Fruit fly (Drosophila melanogaster) whole organism, embryonic: Measurements from ENCODE around the gene Eig71Ek.
A peak's percentile ranks its signal among the peaks of the same experiment; 100 is the strongest.

Experiments
- BtbVII ChIP-seq: fragments of 200-800 bp; sonication (Bioruptor generic); optimal IDR thresholded peaks from 3 replicates; lab custom pipeline; 2017; ENCODE audit warnings: missing biosample characterization, mild to moderate bottlenecking, missing genetic modification characterization
- CG10959 ChIP-seq: fragments of 200-800 bp; sonication (Bioruptor generic); IDR thresholded peaks from 2 replicates; pipeline ENCODE4 v1.3.6; 2022; ENCODE audit warnings: missing biosample characterization, missing genetic modification characterization
- CG10979 ChIP-seq: fragments of 200-800 bp; sonication (Bioruptor generic); optimal IDR thresholded peaks from 2 replicates; lab custom pipeline; 2018; ENCODE audit warnings: missing biosample characterization, mild to moderate bottlenecking, missing genetic modification characterization, moderate library complexity
- CG14710 ChIP-seq: fragments of 200-800 bp; sonication (Bioruptor generic); optimal IDR thresholded peaks from 3 replicates; lab custom pipeline; 2019; ENCODE audit warnings: missing biosample characterization, mild to moderate bottlenecking, missing genetic modification characterization, moderate library complexity
- CG15011 ChIP-seq: fragments of 200-800 bp; sonication (Bioruptor generic); optimal IDR thresholded peaks from 3 replicates; lab custom pipeline; 2018; ENCODE audit warnings: missing biosample characterization, mild to moderate bottlenecking, missing genetic modification characterization
- CG15479 ChIP-seq: fragments of 200-800 bp; sonication (Bioruptor generic); optimal IDR thresholded peaks from 3 replicates; lab custom pipeline; 2019; ENCODE audit warnings: missing biosample characterization, mild to moderate bottlenecking, missing genetic modification characterization, moderate library complexity
- CG16779 ChIP-seq: fragments of 200-800 bp; sonication (Bioruptor generic); IDR thresholded peaks from 2 replicates; pipeline ENCODE4 v1.3.6; 2022; ENCODE audit warnings: missing biosample characterization, missing genetic modification characterization
- CG17361 ChIP-seq: fragments of 200-800 bp; sonication (Bioruptor generic); IDR thresholded peaks from 3 replicates; pipeline ENCODE4 v1.3.6; 2022; ENCODE audit warnings: missing biosample characterization, missing genetic modification characterization
- CG18619 ChIP-seq: fragments of 200-800 bp; sonication (Bioruptor generic); optimal IDR thresholded peaks from 3 replicates; lab custom pipeline; 2017; ENCODE audit warnings: missing biosample characterization, mild to moderate bottlenecking, missing genetic modification characterization
- CG2712 ChIP-seq: fragments of 200-800 bp; optimal IDR thresholded peaks from 3 replicates; lab custom pipeline; 2019; ENCODE audit warnings: missing biosample characterization, mild to moderate bottlenecking, missing genetic modification characterization, moderate library complexity
- CG31441 ChIP-seq: fragments of 200-800 bp; sonication (Bioruptor generic); IDR thresholded peaks from 2 replicates; pipeline ENCODE4 v1.3.6; 2022; ENCODE audit warnings: missing biosample characterization, missing genetic modification characterization
- CG3995 ChIP-seq: fragments of 200-800 bp; sonication (Bioruptor generic); optimal IDR thresholded peaks from 3 replicates; lab custom pipeline; 2016; ENCODE audit warnings: missing biosample characterization, missing genetic modification characterization
- CG7372 ChIP-seq: fragments of 200-800 bp; sonication (Bioruptor generic); IDR thresholded peaks from 2 replicates; pipeline ENCODE4 v1.3.6; 2022; ENCODE audit warnings: missing biosample characterization, missing genetic modification characterization
- CG9437 ChIP-seq: fragments of 200-800 bp; sonication (Bioruptor generic); optimal IDR thresholded peaks from 2 replicates; lab custom pipeline; 2018; ENCODE audit warnings: missing biosample characterization, mild to moderate bottlenecking, missing genetic modification characterization
- CG9876 ChIP-seq: fragments of 200-800 bp; sonication (Bioruptor generic); optimal IDR thresholded peaks from 2 replicates; lab custom pipeline; 2016; ENCODE audit warnings: missing biosample characterization, missing genetic modification characterization
- ERR ChIP-seq: fragments of 200-800 bp; sonication (Bioruptor generic); optimal IDR thresholded peaks from 2 replicates; lab custom pipeline; 2016; ENCODE audit warnings: missing biosample characterization, missing genetic modification characterization
- Ets65A ChIP-seq: fragments of 200-800 bp; sonication (Bioruptor generic); peaks from one replicate; lab custom pipeline; 2016; ENCODE audit warnings: missing biosample characterization, missing genetic modification characterization
- Fer1 ChIP-seq: fragments of 200-800 bp; sonication (Bioruptor generic); optimal IDR thresholded peaks from 2 replicates; lab custom pipeline; 2017; ENCODE audit warnings: missing biosample characterization, mild to moderate bottlenecking, missing genetic modification characterization
- HLH54F ChIP-seq: fragments of 200-800 bp; sonication (Bioruptor generic); optimal IDR thresholded peaks from 3 replicates; lab custom pipeline; 2016; ENCODE audit warnings: missing biosample characterization, missing genetic modification characterization
- Hr51 ChIP-seq, 2 experiments: fragments of 200-800 bp; sonication (Bioruptor generic); optimal IDR thresholded peaks; 2 replicates in 1 of 2; 3 replicates in 1 of 2; lab custom pipeline; 2016 to 2018; ENCODE audit warnings: missing biosample characterization in 2 of 2, missing genetic modification characterization in 2 of 2, mild to moderate bottlenecking in 1 of 2, moderate library complexity in 1 of 2
- Med ChIP-seq: fragments of 200-800 bp; sonication (Bioruptor generic); peaks from one replicate; lab custom pipeline; 2016; ENCODE audit warnings: missing biosample characterization, missing genetic modification characterization, mild to moderate bottlenecking, inconsistent platforms, moderate library complexity
- NFAT ChIP-seq: fragments of 200-800 bp; sonication (Bioruptor generic); IDR thresholded peaks from 2 replicates; pipeline ENCODE4 v1.3.6; 2022; ENCODE audit warnings: missing biosample characterization, missing genetic modification characterization
- ab ChIP-seq: fragments of 200-800 bp; sonication (Bioruptor generic); optimal IDR thresholded peaks from 2 replicates; lab custom pipeline; 2016; ENCODE audit warnings: missing biosample characterization, missing genetic modification characterization
- ac ChIP-seq: fragments of 200-800 bp; sonication (Bioruptor generic); optimal IDR thresholded peaks from 3 replicates; lab custom pipeline; 2017; ENCODE audit warnings: missing biosample characterization, mild to moderate bottlenecking, missing genetic modification characterization
- ap ChIP-seq: fragments of 200-800 bp; sonication (Bioruptor generic); IDR thresholded peaks from 2 replicates; pipeline ENCODE4 v1.3.6; 2022; ENCODE audit warnings: missing biosample characterization, missing genetic modification characterization
- dm ChIP-seq: fragments of 200-800 bp; sonication (Bioruptor generic); optimal IDR thresholded peaks from 3 replicates; lab custom pipeline; 2016; ENCODE audit warnings: missing biosample characterization, missing genetic modification characterization
- eve ChIP-seq, 2 experiments: fragments of >200 bp; optimal IDR thresholded peaks; 2 replicates each; lab custom pipeline; 2017; ENCODE audit warnings: missing biosample characterization in 2 of 2, missing genetic modification characterization in 2 of 2
- eyg ChIP-seq: fragments of 200-800 bp; sonication (Bioruptor generic); optimal IDR thresholded peaks from 3 replicates; lab custom pipeline; 2016; ENCODE audit warnings: missing biosample characterization, missing genetic modification characterization
- jigr1 ChIP-seq: fragments of 200-800 bp; sonication (Bioruptor generic); IDR thresholded peaks from 3 replicates; pipeline ENCODE4 v1.3.6; 2022; ENCODE audit warnings: missing biosample characterization, missing genetic modification characterization
- kni ChIP-seq: fragments of 200-800 bp; sonication (Bioruptor generic); optimal IDR thresholded peaks from 3 replicates; lab custom pipeline; 2017; ENCODE audit warnings: mild to moderate bottlenecking, missing biosample characterization, missing genetic modification reagents, missing genetic modification characterization
- psq ChIP-seq: fragments of 200-800 bp; sonication (Bioruptor generic); optimal IDR thresholded peaks from 2 replicates; lab custom pipeline; 2017; ENCODE audit warnings: missing biosample characterization, missing genetic modification characterization
- pzg ChIP-seq: fragments of 200-800 bp; sonication (Bioruptor generic); optimal IDR thresholded peaks from 3 replicates; lab custom pipeline; 2018; ENCODE audit warnings: missing biosample characterization, mild to moderate bottlenecking, missing genetic modification characterization, moderate library complexity
- sd ChIP-seq: fragments of 200-800 bp; sonication (Bioruptor generic); optimal IDR thresholded peaks from 3 replicates; lab custom pipeline; 2018; ENCODE audit warnings: missing biosample characterization, mild to moderate bottlenecking, missing genetic modification characterization, moderate library complexity
- seq ChIP-seq: fragments of 200-800 bp; sonication (Bioruptor generic); IDR thresholded peaks from 2 replicates; pipeline ENCODE4 v1.3.6; 2022; ENCODE audit warnings: missing biosample characterization, missing genetic modification characterization
- stwl ChIP-seq: fragments of 200-800 bp; sonication (Bioruptor generic); optimal IDR thresholded peaks from 3 replicates; lab custom pipeline; 2018; ENCODE audit warnings: missing biosample characterization, mild to moderate bottlenecking, missing genetic modification characterization, moderate library complexity
- zen2 ChIP-seq: fragments of 200-800 bp; sonication (Bioruptor generic); IDR thresholded peaks from 3 replicates; pipeline ENCODE4 v1.3.6; 2022; ENCODE audit warnings: missing biosample characterization, missing genetic modification characterization; ENCODE audit not compliant: partially characterized antibody

Eig71Ek gene

DNA sequence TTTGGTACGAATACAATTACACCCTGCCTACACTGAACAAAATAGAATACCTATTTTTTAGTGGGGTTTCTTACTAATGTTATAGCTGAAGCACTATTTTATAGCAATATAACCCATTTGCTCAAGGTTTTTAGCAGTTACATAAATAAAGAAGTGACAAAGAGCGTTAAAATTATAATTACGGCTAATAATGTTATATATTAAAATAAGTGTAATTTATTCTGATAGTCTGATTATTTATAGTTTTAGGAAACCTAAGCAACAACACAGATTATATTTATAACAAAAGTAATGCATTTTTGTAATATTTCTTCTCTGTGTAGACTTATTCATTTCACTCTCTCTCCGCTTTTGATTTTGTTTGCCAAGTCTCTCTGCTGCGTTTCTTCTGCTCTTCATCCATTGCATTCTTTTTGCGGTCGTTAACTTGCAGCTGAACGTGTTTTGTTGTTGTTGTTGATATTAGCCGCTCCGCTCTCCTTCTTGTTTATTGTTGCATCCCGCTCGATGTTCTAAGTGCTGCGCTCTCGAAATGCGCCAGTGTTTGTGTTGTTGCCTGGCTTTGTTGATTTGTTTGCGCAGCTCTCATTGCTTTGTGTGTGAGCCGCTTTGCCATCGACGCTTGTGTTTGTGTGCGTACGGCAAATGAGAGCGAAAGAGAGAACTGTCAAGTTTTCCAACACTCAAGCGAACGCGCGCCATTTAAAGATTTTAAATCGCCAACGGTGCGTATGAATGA, 35.2 kb upstream of the Eig71Ek start (continued):
- peak; percentile 80 for TF ChIP-seq Fer1 (GFP tag; lab: Kevin White, UChicago)
- peak; percentile 94 for TF ChIP-seq CG14710 (tag; lab: Kevin White, UChicago)
- TF ChIP-seq CG10959 (GFP tag; lab: Robert Waterston, UW): peak; percentile 7; the same call in 1 of the 2 replicates
- TF ChIP-seq CG9876 (GFP tag; lab: Kevin White, UChicago): no peak
- no peak for TF ChIP-seq ab
- TF ChIP-seq CG18619 (GFP tag; lab: Kevin White, UChicago): peak; percentile 87
- TF ChIP-seq zen2: no peak
- TF ChIP-seq CG17361: peak; percentile 98
- TF ChIP-seq ac (GFP tag; lab: Kevin White, UChicago): no peak
- no peak for TF ChIP-seq HLH54F (GFP tag; lab: Kevin White, UChicago)
- peak; percentile 20 for TF ChIP-seq pzg (GFP tag; lab: Kevin White, UChicago)
- TF ChIP-seq psq (GFP tag; lab: Kevin White, UChicago): peak; percentile 59
- TF ChIP-seq Hr51 (GFP tag; optimal IDR thresholded peaks at IDR 0.05; lab: Kevin White, UChicago): peak in 1 of 2 experiments; percentile 95
- peak; percentile 52 for TF ChIP-seq CG3995 (GFP tag; lab: Kevin White, UChicago)
- peak; percentile 46; the same call in 1 of the 2 replicates for TF ChIP-seq NFAT (GFP tag; lab: Robert Waterston, UW)
- TF ChIP-seq kni (GFP tag; lab: Kevin White, UChicago): peak; percentile 80
- TF ChIP-seq CG10979 (tag; lab: Kevin White, UChicago): peak; percentile 96
- no peak for TF ChIP-seq eyg
- TF ChIP-seq CG15479: no peak
- TF ChIP-seq jigr1 (GFP tag; lab: Robert Waterston, UW): peak; percentile 83; the same call in 2 of the 3 replicates
- TF ChIP-seq ERR: no peak
- peak; percentile 88 for TF ChIP-seq CG15011 (GFP tag; lab: Kevin White, UChicago)
- TF ChIP-seq dm: no peak
- TF ChIP-seq CG31441 (GFP tag; lab: Robert Waterston, UW): peak; percentile 96

DNA sequence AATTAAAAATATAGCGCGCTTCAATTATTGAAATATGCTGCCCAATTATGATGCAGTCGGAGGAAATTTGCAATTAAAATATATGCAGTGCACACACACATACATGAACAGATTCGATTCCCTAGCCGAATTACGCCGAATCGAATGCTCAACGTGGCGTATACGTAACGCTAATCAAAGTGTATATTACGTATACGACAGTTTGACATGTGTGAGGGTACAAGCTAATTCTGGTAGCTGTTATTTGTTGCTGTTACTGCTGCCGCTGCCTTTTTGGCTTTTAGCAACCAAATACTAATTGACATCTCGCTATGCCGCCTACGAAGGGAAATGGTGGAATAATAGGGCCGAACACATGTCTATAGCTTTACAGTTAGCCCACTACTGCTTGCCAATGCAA, 33.8 kb upstream of the Eig71Ek start:
- TF ChIP-seq CG9437 (peak; percentile 31), Ets65A (peak; percentile 52), ap (GFP tag; lab: Robert Waterston, UW) (no peak), Med (peak; percentile 25), eve (GFP tag; optimal IDR thresholded peaks at IDR 0.05; lab: Kevin White, UChicago) (no peak), stwl (tag; lab: Kevin White, UChicago) (no peak), CG7372 (GFP tag; lab: Robert Waterston, UW) (peak; percentile 92), CG2712 (tag; lab: Kevin White, UChicago) (no peak), seq (no peak), CG16779 (GFP tag; lab: Robert Waterston, UW) (0 out of 2 replicates have a peak, but pooled peaks have one; percentile 27)

- TF ChIP-seq Med: peak; percentile 34
- TF ChIP-seq sd (tag; lab: Kevin White, UChicago): peak; percentile 65
- no peak for TF ChIP-seq BtbVII (GFP tag; lab: Kevin White, UChicago)
These were observed 30.0 kb upstream of the Eig71Ek start for dm6 chr3L:15631067-15631466.
